Fruit fly (Drosophila melanogaster): ENCODE measurements around the gene ClC-c.

DNA sequence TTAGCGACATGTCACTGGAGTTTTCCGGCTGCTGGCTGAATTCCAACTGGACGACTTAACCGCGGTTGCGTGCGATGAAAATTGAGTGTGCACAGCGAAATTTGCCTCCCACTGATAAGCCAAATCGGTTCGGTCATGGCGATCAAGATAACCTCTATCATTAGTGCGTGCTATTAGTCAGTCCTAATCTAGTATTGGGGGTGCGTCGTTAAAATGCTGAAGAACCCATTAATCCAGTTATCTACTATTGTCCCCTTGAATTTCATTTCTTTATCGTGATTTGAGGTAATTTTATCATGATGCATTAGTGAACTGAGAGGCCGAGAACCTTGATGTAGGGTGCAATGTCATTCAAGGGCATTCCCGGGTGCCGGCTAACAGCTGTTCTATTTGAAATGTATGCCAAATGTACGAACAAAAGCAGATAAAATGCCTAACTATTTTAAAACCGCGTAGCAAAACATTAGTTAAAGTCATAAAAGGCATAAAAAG, 38.3 kb downstream of the ClC-c start, which contains the start of gene Pgm1:
- TF ChIP-seq CTCF (optimal IDR thresholded peaks at IDR 0.05) (no peak), CG8478 (optimal IDR thresholded peaks at IDR 0.05) (no peak)
